Worm (Caenorhabditis elegans) whole organism, young adult: ENCODE results near the gene clec-161.

ENCODE experiments used
- B0019.2 ChIP-seq: fragments of 200-800 bp; sonication (Bioruptor generic); conservative IDR thresholded peaks from 2 replicates; pipeline ENCODE4 v1.3.6; 2022; ENCODE audit warnings: missing genetic modification reagents, missing genetic modification characterization, missing compliant biosample characterization
- B0336.3 ChIP-seq: fragments of 200-800 bp; sonication (Bioruptor generic); IDR thresholded peaks from 2 replicates; pipeline ENCODE4 v1.3.6; 2022; ENCODE audit warnings: missing genetic modification characterization, missing compliant biosample characterization
- C17E4.6 ChIP-seq: fragments of 200-800 bp; sonication (Bioruptor generic); IDR thresholded peaks from 2 replicates; pipeline ENCODE4 v1.3.6; 2022; ENCODE audit warnings: missing genetic modification reagents, missing genetic modification characterization, missing compliant biosample characterization
- F10E7.11 ChIP-seq: sonication (generic microtip); optimal IDR thresholded peaks from 2 replicates; lab custom pipeline; 2017; ENCODE audit warnings: mild to moderate bottlenecking, missing genetic modification characterization, moderate library complexity, missing compliant biosample characterization
- F22D6.2 ChIP-seq: sonication (generic microtip); optimal IDR thresholded peaks from 2 replicates; lab custom pipeline; 2016; ENCODE audit warnings: mild to moderate bottlenecking, missing genetic modification characterization, missing compliant biosample characterization
- F37B4.10 ChIP-seq: fragments of 200-800 bp; sonication (Bioruptor generic); IDR thresholded peaks from 2 replicates; pipeline ENCODE4 v1.3.6; 2022; ENCODE audit warnings: missing genetic modification characterization, missing compliant biosample characterization
- F49E8.2 ChIP-seq: sonication (generic microtip); optimal IDR thresholded peaks from 3 replicates; lab custom pipeline; 2017; ENCODE audit warnings: missing genetic modification characterization, mild to moderate bottlenecking, missing compliant biosample characterization, antibody characterized with exemption, moderate library complexity; ENCODE audit not compliant: insufficient read depth
- F52B5.7 ChIP-seq: sonication (generic microtip); optimal IDR thresholded peaks from 2 replicates; lab custom pipeline; 2016; ENCODE audit warnings: mild to moderate bottlenecking, missing genetic modification characterization, missing compliant biosample characterization
- K11D2.4 ChIP-seq: fragments of 200-800 bp; sonication (Bioruptor generic); IDR thresholded peaks from 2 replicates; pipeline ENCODE4 v1.3.6; 2022; ENCODE audit warnings: missing genetic modification reagents, missing genetic modification characterization, missing compliant biosample characterization
- T26A5.8 ChIP-seq: sonication (generic microtip); optimal IDR thresholded peaks from 2 replicates; lab custom pipeline; 2016; ENCODE audit warnings: missing genetic modification characterization, missing compliant biosample characterization
- Y79H2A.3 ChIP-seq: fragments of 200-800 bp; sonication (Bioruptor generic); conservative IDR thresholded peaks from 2 replicates; pipeline ENCODE4 v1.3.6; 2022; ENCODE audit warnings: missing genetic modification reagents, missing genetic modification characterization, missing compliant biosample characterization
- ZK185.1 ChIP-seq: sonication (generic microtip); optimal IDR thresholded peaks from 2 replicates; lab custom pipeline; 2016; ENCODE audit warnings: mild to moderate bottlenecking, missing genetic modification characterization, missing compliant biosample characterization; ENCODE audit not compliant: poor library complexity, severe bottlenecking
- akir-1 ChIP-seq: fragments of 200-800 bp; sonication (Bioruptor generic); optimal IDR thresholded peaks from 2 replicates; lab custom pipeline; 2018; ENCODE audit warnings: mild to moderate bottlenecking, missing genetic modification characterization, moderate library complexity, missing compliant biosample characterization
- ceh-40 ChIP-seq: fragments of 200-800 bp; sonication (Bioruptor generic); IDR thresholded peaks from 2 replicates; pipeline ENCODE4 v1.3.6; 2022; ENCODE audit warnings: missing genetic modification characterization, missing compliant biosample characterization
- ceh-79 ChIP-seq: sonication (generic microtip); optimal IDR thresholded peaks from 2 replicates; lab custom pipeline; 2017; ENCODE audit warnings: mild to moderate bottlenecking, missing genetic modification characterization, missing compliant biosample characterization
- chd-7 ChIP-seq: sonication (generic microtip); optimal IDR thresholded peaks from 2 replicates; lab custom pipeline; 2016; ENCODE audit warnings: mild to moderate bottlenecking, missing genetic modification characterization, moderate library complexity, missing compliant biosample characterization
- dpff-1 ChIP-seq: sonication (generic microtip); optimal IDR thresholded peaks from 2 replicates; lab custom pipeline; 2017; ENCODE audit warnings: mild to moderate bottlenecking, missing genetic modification characterization, missing compliant biosample characterization
- ekl-4 ChIP-seq: fragments of 200-800 bp; sonication (Bioruptor generic); IDR thresholded peaks from 2 replicates; pipeline ENCODE4 v1.3.6; 2022; ENCODE audit warnings: missing genetic modification reagents, missing genetic modification characterization, missing compliant biosample characterization
- ets-4 ChIP-seq: fragments of 200-800 bp; sonication (Bioruptor generic); optimal IDR thresholded peaks from 2 replicates; lab custom pipeline; 2018; ENCODE audit warnings: mild to moderate bottlenecking, missing genetic modification characterization, missing compliant biosample characterization
- gei-17 ChIP-seq: fragments of 200-800 bp; sonication (Bioruptor generic); optimal IDR thresholded peaks from 2 replicates; lab custom pipeline; 2018; ENCODE audit warnings: mild to moderate bottlenecking, missing genetic modification characterization, missing compliant biosample characterization
- hsf-1 ChIP-seq: fragments of 200-800 bp; sonication (Bioruptor generic); IDR thresholded peaks from 2 replicates; pipeline ENCODE4 v1.3.6; 2022; ENCODE audit warnings: missing genetic modification reagents, missing genetic modification characterization, missing compliant biosample characterization
- let-607 ChIP-seq, 2 experiments: fragments of 200-800 bp in 1 of 2; sonication (Bioruptor generic) in 1 of 2; sonication (generic microtip) in 1 of 2; optimal IDR thresholded peaks; 2 replicates each; lab custom pipeline; 2016 to 2018; ENCODE audit warnings: mild to moderate bottlenecking in 2 of 2, missing compliant biosample characterization in 2 of 2, missing genetic modification characterization in 2 of 2, moderate library complexity in 2 of 2, missing genotype in 1 of 2
- lin-26 ChIP-seq: fragments of 200-800 bp; sonication (Bioruptor generic); IDR thresholded peaks from 2 replicates; pipeline ENCODE4 v1.3.6; 2022; ENCODE audit warnings: missing genetic modification reagents, missing genetic modification characterization, missing compliant biosample characterization
- lin-35 ChIP-seq, 3 experiments: fragments of 150-350 bp in 2 of 3; sonication (generic microtip) in 1 of 3; optimal IDR thresholded peaks; 2 replicates each; lab custom pipeline; 2014 to 2018; ENCODE audit warnings: missing biosample characterization in 3 of 3, missing genetic modification characterization in 3 of 3, missing genetic modification reagents in 3 of 3
- lin-40 ChIP-seq: sonication (generic microtip); optimal IDR thresholded peaks from 2 replicates; lab custom pipeline; 2016; ENCODE audit warnings: missing genetic modification characterization, mild to moderate bottlenecking, missing compliant biosample characterization, missing genotype, missing genetic modification reagents
- lsl-1 ChIP-seq: fragments of 200-800 bp; sonication (Bioruptor generic); optimal IDR thresholded peaks from 2 replicates; lab custom pipeline; 2018; ENCODE audit warnings: mild to moderate bottlenecking, missing genetic modification characterization, moderate library complexity, missing compliant biosample characterization
- mel-28 ChIP-seq: sonication (generic microtip); optimal IDR thresholded peaks from 2 replicates; lab custom pipeline; 2016; ENCODE audit warnings: borderline replicate concordance, mild to moderate bottlenecking, missing genetic modification characterization, missing compliant biosample characterization
- nfya-1 ChIP-seq: sonication (generic microtip); optimal IDR thresholded peaks from 2 replicates; lab custom pipeline; 2017; ENCODE audit warnings: antibody characterized with exemption, missing compliant biosample characterization, missing genetic modification characterization, borderline replicate concordance; ENCODE audit not compliant: insufficient read depth
- nfyb-1 ChIP-seq: fragments of 200-800 bp; sonication (Bioruptor generic); IDR thresholded peaks from 2 replicates; pipeline ENCODE4 v1.3.6; 2022; ENCODE audit warnings: missing genetic modification reagents, missing genetic modification characterization, missing compliant biosample characterization
- nhr-179 ChIP-seq: sonication (generic microtip); optimal IDR thresholded peaks from 2 replicates; lab custom pipeline; 2016; ENCODE audit warnings: mild to moderate bottlenecking, missing genetic modification characterization, missing compliant biosample characterization
- nhr-80 ChIP-seq: sonication (generic microtip); optimal IDR thresholded peaks from 2 replicates; lab custom pipeline; 2016; ENCODE audit warnings: missing genetic modification characterization, missing compliant biosample characterization
- pbrm-1 ChIP-seq: fragments of 200-800 bp; sonication (Bioruptor generic); IDR thresholded peaks from 2 replicates; pipeline ENCODE4 v1.3.6; 2022; ENCODE audit warnings: missing genetic modification reagents, missing genetic modification characterization, missing compliant biosample characterization
- rec-8 ChIP-seq, 2 experiments: sonication (generic microtip); optimal IDR thresholded peaks; 2 replicates each; lab custom pipeline; 2016; ENCODE audit warnings: mild to moderate bottlenecking in 2 of 2, missing genetic modification characterization in 2 of 2, missing genetic modification reagents in 2 of 2, missing genotype in 2 of 2, missing biosample characterization in 1 of 2, missing compliant biosample characterization in 1 of 2, moderate library complexity in 1 of 2
- repo-1 ChIP-seq: sonication (generic microtip); optimal IDR thresholded peaks from 2 replicates; lab custom pipeline; 2017; ENCODE audit warnings: mild to moderate bottlenecking, missing genetic modification characterization, missing compliant biosample characterization
- rpc-1 ChIP-seq, 2 experiments: fragments of 150-350 bp in 1 of 2; sonication (generic microtip) in 1 of 2; optimal IDR thresholded peaks; 2 replicates each; lab custom pipeline; 2014 to 2018; ENCODE audit warnings: missing biosample characterization in 1 of 2, missing genetic modification characterization in 1 of 2, missing genetic modification reagents in 1 of 2, missing genotype in 1 of 2
- snpc-1.1 ChIP-seq: sonication (generic microtip); optimal IDR thresholded peaks from 2 replicates; lab custom pipeline; 2017; ENCODE audit warnings: missing genetic modification characterization, mild to moderate bottlenecking, missing compliant biosample characterization, antibody characterized with exemption, moderate library complexity, missing genotype, missing genetic modification reagents; ENCODE audit not compliant: insufficient read depth
- snpc-3.4 ChIP-seq: sonication (generic microtip); optimal IDR thresholded peaks from 2 replicates; lab custom pipeline; 2017; ENCODE audit warnings: missing genetic modification characterization, mild to moderate bottlenecking, missing compliant biosample characterization, antibody characterized with exemption, moderate library complexity, missing genotype, missing genetic modification reagents
- unc-130 ChIP-seq: sonication (generic microtip); optimal IDR thresholded peaks from 2 replicates; lab custom pipeline; 2016; ENCODE audit warnings: missing genetic modification reagents, missing genetic modification characterization, missing compliant biosample characterization
- xnd-1 ChIP-seq: sonication (generic microtip); optimal IDR thresholded peaks from 2 replicates; lab custom pipeline; 2016; ENCODE audit warnings: missing genotype, missing genetic modification reagents, missing genetic modification characterization, missing compliant biosample characterization
- zim-3 ChIP-seq: sonication (generic microtip); optimal IDR thresholded peaks from 2 replicates; lab custom pipeline; 2017; ENCODE audit warnings: mild to moderate bottlenecking, missing genetic modification characterization, moderate library complexity, missing compliant biosample characterization
- ztf-26 ChIP-seq: sonication (generic microtip); optimal IDR thresholded peaks from 2 replicates; lab custom pipeline; 2017; ENCODE audit warnings: missing genetic modification characterization, missing compliant biosample characterization
- ztf-28 ChIP-seq: fragments of 200-800 bp; sonication (Bioruptor generic); IDR thresholded peaks from 2 replicates; pipeline ENCODE4 v1.3.6; 2022; ENCODE audit warnings: missing genetic modification reagents, missing genetic modification characterization, missing compliant biosample characterization
- ztf-3 ChIP-seq: fragments of 200-800 bp; sonication (Bioruptor generic); optimal IDR thresholded peaks from 2 replicates; lab custom pipeline; 2018; ENCODE audit warnings: mild to moderate bottlenecking, missing genetic modification characterization, missing compliant biosample characterization

clec-161 gene

DNA sequence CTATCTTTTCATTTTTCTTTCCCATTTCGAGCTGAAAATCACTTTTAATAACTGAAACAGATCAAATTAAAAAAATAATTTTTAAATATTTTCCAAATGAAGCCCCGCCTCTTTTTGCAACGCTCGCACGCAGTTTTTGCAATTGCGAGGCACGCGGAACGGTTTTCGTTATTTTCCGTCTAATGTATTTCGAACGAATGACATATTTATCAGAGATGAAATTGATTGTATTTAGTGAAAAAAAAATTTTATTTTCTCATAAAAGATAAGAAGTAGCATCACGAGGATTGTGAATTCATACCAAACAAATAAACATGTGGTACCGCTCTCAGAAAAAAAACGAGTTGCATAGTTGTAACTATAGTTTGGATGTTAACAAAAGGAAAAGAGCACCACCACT is 21.3 kb upstream of the clec-161 start, which contains the start of gene rpac-19 (continued):
- peak; percentile 83; the same call in 1 of the 2 replicates for TF ChIP-seq nfyb-1
- TF ChIP-seq, all 124 proteins: peak for 80

ce11 chrIII:9629054-9629453 is 20.5 kb upstream of the clec-161 start, which contains the start of gene tbg-1:
tbg-1 (minus strand) TSS chrIII:9629154.
- TF ChIP-seq ztf-28 (GFP tag; lab: Robert Waterston, UW), result no peak
- no peak for TF ChIP-seq rec-8 (tag; optimal IDR thresholded peaks at IDR 0.05; lab: Kevin White, UChicago)
- TF ChIP-seq Y79H2A.3 (GFP tag; lab: Robert Waterston, UW), result no peak
- no peak for TF ChIP-seq nhr-179
- no peak for TF ChIP-seq snpc-3.4 (tag; lab: Kevin White, UChicago)
- no peak for TF ChIP-seq C17E4.6 (GFP tag; lab: Robert Waterston, UW)
- TF ChIP-seq ceh-40, result no peak
- no peak for TF ChIP-seq F52B5.7
- no peak for TF ChIP-seq ztf-3 (GFP tag; lab: Kevin White, UChicago)
- no peak for TF ChIP-seq nhr-80 (tag; lab: Kevin White, UChicago)

ce11 chrIII:9626602-9627001 is 18.1 kb upstream of the clec-161 start:
- TF ChIP-seq lsl-1 (GFP tag; lab: Kevin White, UChicago) (no peak), xnd-1 (tag; lab: Kevin White, UChicago) (no peak), pbrm-1 (GFP tag; lab: Robert Waterston, UW) (0 out of 2 replicates have a peak, but pooled peaks have one; percentile 21), rpc-1 (optimal IDR thresholded peaks at IDR 0.05; lab: Kevin White, UChicago) (no peak), rpc-1 (tag; optimal IDR thresholded peaks at IDR 0.05; lab: Kevin White, UChicago) (no peak), K11D2.4 (GFP tag; lab: Robert Waterston, UW) (0 out of 2 replicates have a peak, but pooled peaks have one; percentile 15), F37B4.10 (GFP tag; lab: Robert Waterston, UW) (no peak), F49E8.2 (tag; lab: Kevin White, UChicago) (no peak), nhr-80 (tag; lab: Kevin White, UChicago) (no peak), F10E7.11 (tag; lab: Kevin White, UChicago) (no peak), zim-3 (tag; lab: Kevin White, UChicago) (peak; percentile 50), nfyb-1 (no peak), mel-28 (tag; lab: Kevin White, UChicago) (no peak), ekl-4 (GFP tag; lab: Robert Waterston, UW) (0 out of 2 replicates have a peak, but pooled peaks have one; percentile 50), ets-4 (GFP tag; lab: Kevin White, UChicago) (no peak), repo-1 (tag; lab: Kevin White, UChicago) (no peak), unc-130 (no peak), nfya-1 (tag; lab: Kevin White, UChicago) (no peak), ztf-26 (tag; lab: Kevin White, UChicago) (no peak), ztf-28 (GFP tag; lab: Robert Waterston, UW) (no peak), let-607 (tag; optimal IDR thresholded peaks at IDR 0.05; lab: Kevin White, UChicago) (no peak), snpc-1.1 (tag; lab: Kevin White, UChicago) (no peak), B0336.3 (GFP tag; lab: Robert Waterston, UW) (peak; percentile 32; the same call in 1 of the 2 replicates), gei-17 (no peak), lin-35 (GFP tag; optimal IDR thresholded peaks at IDR 0.05; lab: Kevin White, UChicago) (peak in 1 of 3 experiments; percentile 5), rec-8 (tag; optimal IDR thresholded peaks at IDR 0.05; lab: Kevin White, UChicago) (no peak), lin-40 (tag; lab: Kevin White, UChicago) (no peak), hsf-1 (GFP tag; lab: Robert Waterston, UW) (peak; percentile 5; the same call in 1 of the 2 replicates), akir-1 (no peak), dpff-1 (no peak), B0019.2 (GFP tag; lab: Robert Waterston, UW) (no peak), ceh-79 (tag; lab: Kevin White, UChicago) (no peak), ZK185.1 (tag; lab: Kevin White, UChicago) (peak; percentile 57), lin-26 (GFP tag; lab: Robert Waterston, UW) (peak; percentile 6; the same call in 1 of the 2 replicates), chd-7 (tag; lab: Kevin White, UChicago) (peak; percentile 37), T26A5.8 (tag; lab: Kevin White, UChicago) (no peak), F22D6.2 (no peak)
